Worm (Caenorhabditis elegans) whole organism, early embryonic: ENCODE results near the gene C34D4.10.

ENCODE experiments used
- ets-7 ChIP-seq: sonication (generic microtip); optimal IDR thresholded peaks from 2 replicates; lab custom pipeline; 2016; ENCODE audit warnings: missing genotype, missing genetic modification characterization, missing compliant biosample characterization
- hmg-4 ChIP-seq: fragments of 200-800 bp; sonication (Bioruptor generic); optimal IDR thresholded peaks from 2 replicates; lab custom pipeline; 2018; ENCODE audit warnings: mild to moderate bottlenecking, missing genetic modification characterization, missing compliant biosample characterization
- sea-1 ChIP-seq: fragments of 200-800 bp; sonication (Bioruptor generic); conservative IDR thresholded peaks from 2 replicates; pipeline ENCODE4 v1.3.6; 2022; ENCODE audit warnings: missing genetic modification characterization, missing compliant biosample characterization

ce11 chrIV:7147722-7148121 lies 26.5 kb upstream of the C34D4.10 start:
- TF ChIP-seq sea-1 (no peak), ets-7 (no peak), hmg-4 (GFP tag; lab: Kevin White, UChicago) (no peak)
